Worm (Caenorhabditis elegans) whole organism, L3 larva: ENCODE measurements around the gene elmd-1.

Experiments
- skn-1 ChIP-seq: fragments of 150-350 bp; optimal IDR thresholded peaks from 2 replicates; lab custom pipeline; 2014; ENCODE audit warnings: missing biosample characterization, missing genetic modification characterization
- ztf-4 ChIP-seq: fragments of 150-350 bp; optimal IDR thresholded peaks from 2 replicates; lab custom pipeline; 2014; ENCODE audit warnings: missing biosample characterization, missing genetic modification characterization

ce11 chrIII:3418906-3419305, 29.2 kb downstream of the elmd-1 start:
- no peak for TF ChIP-seq skn-1 (tag; lab: Kevin White, UChicago)
- no peak for TF ChIP-seq ztf-4 (tag; lab: Kevin White, UChicago)
